Worm (Caenorhabditis elegans) whole organism, young adult: ENCODE measurements around the gene F21D12.2.

ENCODE experiments used
- F10E7.11 ChIP-seq: sonication (generic microtip); optimal IDR thresholded peaks from 2 replicates; lab custom pipeline; 2017; ENCODE audit warnings: mild to moderate bottlenecking, missing genetic modification characterization, moderate library complexity, missing compliant biosample characterization
- ama-1 ChIP-seq, 3 experiments: fragments of 150-350 bp in 1 of 3; sonication (generic microtip) in 2 of 3; optimal IDR thresholded peaks; 2 replicates each; lab custom pipeline; 2014 to 2018; ENCODE audit warnings: missing biosample characterization in 2 of 3, missing genetic modification characterization in 2 of 3, missing genetic modification reagents in 2 of 3
- aptf-3 ChIP-seq: fragments of 200-800 bp; sonication (Bioruptor generic); IDR thresholded peaks from 2 replicates; pipeline ENCODE4 v1.3.6; 2022; ENCODE audit warnings: missing genetic modification characterization, missing compliant biosample characterization
- attf-3 ChIP-seq: fragments of 200-800 bp; sonication (Bioruptor generic); conservative IDR thresholded peaks from 2 replicates; pipeline ENCODE4 v1.3.6; 2022; ENCODE audit warnings: missing genetic modification reagents, missing genetic modification characterization, missing compliant biosample characterization
- ceh-100 ChIP-seq: fragments of 200-800 bp; sonication (Bioruptor generic); IDR thresholded peaks from 2 replicates; pipeline ENCODE4 v1.3.6; 2022; ENCODE audit warnings: missing genetic modification reagents, missing genetic modification characterization, missing compliant biosample characterization
- dpl-1 ChIP-seq: fragments of 150-350 bp; optimal IDR thresholded peaks from 2 replicates; lab custom pipeline; 2014; ENCODE audit warnings: missing biosample characterization, missing genetic modification reagents, missing genetic modification characterization
- fkh-3 ChIP-seq: sonication (generic microtip); optimal IDR thresholded peaks from 2 replicates; lab custom pipeline; 2016; ENCODE audit warnings: mild to moderate bottlenecking, missing genetic modification characterization, missing compliant biosample characterization
- lir-1 ChIP-seq: fragments of 200-800 bp; sonication (Bioruptor generic); conservative IDR thresholded peaks from 2 replicates; pipeline ENCODE4 v1.3.6; 2022; ENCODE audit warnings: missing genetic modification reagents, missing genetic modification characterization, missing compliant biosample characterization
- lsl-1 ChIP-seq: fragments of 200-800 bp; sonication (Bioruptor generic); optimal IDR thresholded peaks from 2 replicates; lab custom pipeline; 2018; ENCODE audit warnings: mild to moderate bottlenecking, missing genetic modification characterization, moderate library complexity, missing compliant biosample characterization
- nhr-90 ChIP-seq: sonication (generic microtip); optimal IDR thresholded peaks from 2 replicates; lab custom pipeline; 2016; ENCODE audit warnings: missing genotype, mild to moderate bottlenecking, missing genetic modification characterization, missing compliant biosample characterization
- tbp1 ChIP-seq: fragments of 200-800 bp; sonication (Bioruptor generic); optimal IDR thresholded peaks from 2 replicates; lab custom pipeline; 2018; ENCODE audit warnings: mild to moderate bottlenecking, missing genetic modification characterization, missing compliant biosample characterization

ce11 chrII:7283063-7283462 is 34.5 kb upstream of the F21D12.2 start:
- TF ChIP-seq ama-1 (optimal IDR thresholded peaks at IDR 0.05; lab: Kevin White, UChicago) (no peak), ama-1 (GFP tag; optimal IDR thresholded peaks at IDR 0.05; lab: Kevin White, UChicago) (no peak), lir-1 (no peak), F10E7.11 (tag; lab: Kevin White, UChicago) (no peak), nhr-90 (no peak), attf-3 (GFP tag; lab: Robert Waterston, UW) (no peak), lsl-1 (no peak), aptf-3 (GFP tag; lab: Robert Waterston, UW) (no peak), fkh-3 (tag; lab: Kevin White, UChicago) (no peak), tbp1 (GFP tag; lab: Kevin White, UChicago) (no peak), dpl-1 (GFP tag; lab: Kevin White, UChicago) (no peak), ceh-100 (GFP tag; lab: Robert Waterston, UW) (no peak)
